Worm (Caenorhabditis elegans): ENCODE measurements around the gene F22B3.10.

ce11 chrIV:11433709-11434108 is 18.9 kb upstream of the F22B3.10 start:
- no peak for TF ChIP-seq ces-1 (GFP tag; optimal IDR thresholded peaks at IDR 0.05)
- no peak for TF ChIP-seq R02D3.7 (tag; optimal IDR thresholded peaks at IDR 0.05)
- no peak for TF ChIP-seq mes-2 (tag; optimal IDR thresholded peaks at IDR 0.05; ENCODE audit: poor library complexity, severe bottlenecking)
- no peak for TF ChIP-seq nhr-10 (tag; optimal IDR thresholded peaks at IDR 0.05)
- TF ChIP-seq unc-62 (GFP tag; optimal IDR thresholded peaks at IDR 0.05 in 1 of 2) = peak in 1 of 2 experiments; percentile 21
- no peak for TF ChIP-seq unc-62 (tag; optimal IDR thresholded peaks at IDR 0.05)
- no peak for TF ChIP-seq pha-4 (GFP tag; IDR thresholded peaks at IDR 0.05)
- TF ChIP-seq pha-4 (tag; optimal IDR thresholded peaks at IDR 0.05) = peak; percentile 66
- no peak for TF ChIP-seq mdl-1 (tag; optimal IDR thresholded peaks at IDR 0.05)
- no peak for TF ChIP-seq ztf-11 (tag; optimal IDR thresholded peaks at IDR 0.05)
- TF ChIP-seq hlh-30 (tag; optimal IDR thresholded peaks at IDR 0.05; ENCODE audit: insufficient read depth) = peak; percentile 45
- peak; percentile 49 for TF ChIP-seq dve-1 (tag; optimal IDR thresholded peaks at IDR 0.05; ENCODE audit: insufficient read depth)
- TF ChIP-seq madf-9 (GFP tag; conservative IDR thresholded peaks at IDR 0.05) = no peak
- TF ChIP-seq saeg-2 (GFP tag; IDR thresholded peaks at IDR 0.05) = no peak

Data from whole organism, L4 larva.